Worm (Caenorhabditis elegans): ENCODE measurements around the gene ttr-46.

The ttr-46 gene

ce11 chrV:9964152-9964785 lies 13.2 kb downstream of the ttr-46 start:
- no peak for TF ChIP-seq dmd-4 (tag; optimal IDR thresholded peaks at IDR 0.05; ENCODE audit: borderline replicate concordance)
- peak; percentile 16 for TF ChIP-seq ref-2 (tag; optimal IDR thresholded peaks at IDR 0.05)
- peak; percentile 21 for TF ChIP-seq unc-42 (tag; optimal IDR thresholded peaks at IDR 0.05)
- no peak for TF ChIP-seq pqm-1 (tag; optimal IDR thresholded peaks at IDR 0.05)
- TF ChIP-seq ceh-14 (tag; optimal IDR thresholded peaks at IDR 0.05): peak; percentile 26
- peak; percentile 48 for TF ChIP-seq hlh-6 (tag; optimal IDR thresholded peaks at IDR 0.05)
- peak; percentile 28 for TF ChIP-seq ceh-31 (tag; optimal IDR thresholded peaks at IDR 0.05)

- TF ChIP-seq syd-9 (tag; optimal IDR thresholded peaks at IDR 0.05) (no peak), unc-42 (tag; optimal IDR thresholded peaks at IDR 0.05) (peak; percentile 4)
Measured at ce11 chrV:9965891-9966290, 14.9 kb downstream of the ttr-46 start.

DNA sequence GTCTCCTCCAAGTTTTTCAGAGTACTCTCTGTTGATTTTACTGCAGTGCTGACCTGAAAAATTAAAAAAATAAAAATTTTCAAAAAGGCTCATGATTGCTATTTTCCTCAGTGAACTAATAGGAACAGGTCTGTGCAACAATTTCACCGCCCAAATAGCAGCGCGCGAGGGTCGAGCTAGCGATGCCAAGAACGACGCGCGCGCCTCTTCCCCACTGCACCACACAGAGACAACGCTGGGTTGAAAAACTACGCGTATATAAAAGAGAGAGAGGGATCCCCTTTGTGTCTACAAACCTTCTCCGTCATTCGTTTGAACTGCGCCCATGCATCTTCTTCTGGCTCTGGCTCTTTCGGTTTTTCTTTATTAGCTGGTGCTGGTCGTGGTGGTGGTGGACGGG lies 19.1 kb downstream of the ttr-46 start:
- TF ChIP-seq elt-2 (tag; optimal IDR thresholded peaks at IDR 0.05) (peak; percentile 93), hlh-13 (GFP tag; optimal IDR thresholded peaks at IDR 0.05) (peak; percentile 90), rnt-1 (tag; optimal IDR thresholded peaks at IDR 0.05) (peak; percentile 77), pax-1 (tag; optimal IDR thresholded peaks at IDR 0.05) (no peak), ceh-34 (tag; optimal IDR thresholded peaks at IDR 0.05) (peak; percentile 95), eyg-1 (tag; optimal IDR thresholded peaks at IDR 0.05) (peak; percentile 81), ceh-18 (tag; optimal IDR thresholded peaks at IDR 0.05) (peak; percentile 89), pha-4 (tag; optimal IDR thresholded peaks at IDR 0.05) (no peak), npax-4 (tag; optimal IDR thresholded peaks at IDR 0.05) (peak; percentile 90), pha-2 (tag; optimal IDR thresholded peaks at IDR 0.05) (peak; percentile 80), unc-86 (tag; optimal IDR thresholded peaks at IDR 0.05) (peak; percentile 95), syd-9 (tag; optimal IDR thresholded peaks at IDR 0.05) (peak; percentile 96), fax-1 (tag; optimal IDR thresholded peaks at IDR 0.05) (peak; percentile 85), madf-2 (tag; optimal IDR thresholded peaks at IDR 0.05) (peak; percentile 87), unc-55 (GFP tag; optimal IDR thresholded peaks at IDR 0.05) (no peak), F13H6.1 (tag; optimal IDR thresholded peaks at IDR 0.05) (peak; percentile 94), fkh-6 (tag; optimal IDR thresholded peaks at IDR 0.05) (peak; percentile 94), sdc-2 (tag; optimal IDR thresholded peaks at IDR 0.05) (peak; percentile 85), ets-4 (tag; optimal IDR thresholded peaks at IDR 0.05) (peak; percentile 71), ama-1 (optimal IDR thresholded peaks at IDR 0.05) (no peak), ceh-22 (tag; optimal IDR thresholded peaks at IDR 0.05) (no peak), hlh-15 (tag; optimal IDR thresholded peaks at IDR 0.05) (peak; percentile 93), che-1 (tag; optimal IDR thresholded peaks at IDR 0.05) (peak; percentile 91), hlh-8 (tag; optimal IDR thresholded peaks at IDR 0.05) (peak; percentile 79), pqm-1 (tag; optimal IDR thresholded peaks at IDR 0.05) (peak; percentile 90), ceh-31 (tag; optimal IDR thresholded peaks at IDR 0.05) (peak; percentile 82), elt-4 (tag; optimal IDR thresholded peaks at IDR 0.05) (peak; percentile 87), dve-1 (tag; optimal IDR thresholded peaks at IDR 0.05) (peak; percentile 76), pat-9 (tag; optimal IDR thresholded peaks at IDR 0.05) (peak; percentile 95), sox-4 (tag; optimal IDR thresholded peaks at IDR 0.05) (peak; percentile 93), unc-3 (GFP tag; conservative IDR thresholded peaks at IDR 0.05) (peak; percentile 82), unc-3 (tag; optimal IDR thresholded peaks at IDR 0.05) (peak; percentile 90), ceh-19 (GFP tag; optimal IDR thresholded peaks at IDR 0.05) (peak; percentile 96), unc-42 (tag; optimal IDR thresholded peaks at IDR 0.05) (peak; percentile 78), pros-1 (tag; optimal IDR thresholded peaks at IDR 0.05) (peak; percentile 60), lim-6 (tag; optimal IDR thresholded peaks at IDR 0.05) (peak; percentile 77), lin-11 (tag; optimal IDR thresholded peaks at IDR 0.05) (peak; percentile 88), nhr-11 (tag; optimal IDR thresholded peaks at IDR 0.05) (no peak), fkh-10 (GFP tag; optimal IDR thresholded peaks at IDR 0.05) (peak; percentile 15), C08G9.2 (tag; optimal IDR thresholded peaks at IDR 0.05) (peak; percentile 88), mec-3 (tag; optimal IDR thresholded peaks at IDR 0.05; ENCODE audit: borderline replicate concordance) (peak; percentile 69), ceh-2 (tag; optimal IDR thresholded peaks at IDR 0.05) (peak; percentile 93), ref-2 (tag; optimal IDR thresholded peaks at IDR 0.05) (peak; percentile 83), T23F11.4 (GFP tag; optimal IDR thresholded peaks at IDR 0.05) (peak; percentile 93), ceh-30 (tag; optimal IDR thresholded peaks at IDR 0.05) (peak; percentile 38)
